Worm (Caenorhabditis elegans): ENCODE results near the gene smgl-2.
A peak's percentile ranks its signal among the peaks of the same experiment; 100 is the strongest.

smgl-2 gene

DNA sequence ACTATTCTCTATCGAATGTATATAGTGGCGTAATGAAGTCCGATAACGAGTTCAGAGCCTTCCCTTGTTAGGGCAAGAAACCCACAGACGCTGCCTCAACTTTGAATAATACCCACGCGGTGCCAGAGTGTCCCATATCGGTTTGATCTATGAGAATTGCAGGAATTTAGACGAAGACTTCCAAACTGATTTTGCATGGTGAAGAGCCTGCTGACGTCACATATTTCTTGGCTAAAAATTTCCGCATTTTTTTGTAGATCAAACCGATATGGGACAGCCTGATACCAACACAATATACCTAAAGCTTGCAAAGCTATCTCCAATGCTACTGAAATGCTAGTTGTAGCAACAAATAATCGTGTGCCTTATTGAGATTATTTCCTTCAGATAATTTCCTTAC lies 15.9 kb downstream of the smgl-2 start:
- TF ChIP-seq efl-1 (optimal IDR thresholded peaks at IDR 0.05) (no peak), efl-1 (GFP tag; optimal IDR thresholded peaks at IDR 0.05 in 1 of 2) (peak in 1 of 2 experiments; percentile 87), tlp-1 (tag; optimal IDR thresholded peaks at IDR 0.05) (no peak)

DNA sequence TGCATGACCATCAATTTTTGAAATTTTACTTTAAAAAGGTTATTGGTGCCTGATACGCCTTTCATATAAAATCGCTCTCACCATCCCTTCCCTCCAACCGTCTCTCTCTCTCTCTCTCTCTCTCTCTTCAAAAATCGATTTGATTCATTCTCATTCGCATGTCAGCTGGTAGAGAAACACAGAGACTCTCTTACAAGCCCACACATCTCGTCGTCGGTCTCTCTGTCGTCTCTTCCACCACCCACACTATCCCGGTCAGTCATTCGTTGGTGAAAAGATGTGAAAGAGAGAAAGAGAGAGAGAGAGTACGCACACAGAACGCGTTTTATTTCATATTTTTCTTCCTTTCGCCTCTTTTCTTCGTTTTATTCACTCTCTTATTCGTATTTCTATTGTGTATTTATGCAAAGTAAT lies 16.5 kb downstream of the smgl-2 start:
- TF ChIP-seq ama-1 (optimal IDR thresholded peaks at IDR 0.05) = peak; percentile 19
- peak; percentile 76 for TF ChIP-seq xbp-1 (tag; optimal IDR thresholded peaks at IDR 0.05)
- TF ChIP-seq lir-3 (tag; optimal IDR thresholded peaks at IDR 0.05; ENCODE audit: poor library complexity) = peak; percentile 57
- TF ChIP-seq efl-1 (optimal IDR thresholded peaks at IDR 0.05) = peak; percentile 83 to 93
- TF ChIP-seq efl-1 (GFP tag; optimal IDR thresholded peaks at IDR 0.05 in 1 of 2) = peak; percentile 57 to 95
- peak; percentile 86 for TF ChIP-seq nhr-47 (tag; optimal IDR thresholded peaks at IDR 0.05)
- TF ChIP-seq ceh-8 (GFP tag; optimal IDR thresholded peaks at IDR 0.05) = peak; percentile 58
- no peak for TF ChIP-seq lin-15B (tag; optimal IDR thresholded peaks at IDR 0.05)
- TF ChIP-seq nhr-237 (tag; optimal IDR thresholded peaks at IDR 0.05) = peak; percentile 80
- no peak for TF ChIP-seq unc-62 (GFP tag; optimal IDR thresholded peaks at IDR 0.05)
- no peak for TF ChIP-seq ceh-88 (GFP tag; IDR thresholded peaks at IDR 0.05)
- no peak for TF ChIP-seq hlh-17 (GFP tag; optimal IDR thresholded peaks at IDR 0.05; ENCODE audit: borderline replicate concordance)
- TF ChIP-seq nhr-90 (tag; optimal IDR thresholded peaks at IDR 0.05; ENCODE audit: poor library complexity) = peak; percentile 75
- TF ChIP-seq skn-1 (tag; optimal IDR thresholded peaks at IDR 0.05) = peak; percentile 77
- TF ChIP-seq hlh-4 (tag; optimal IDR thresholded peaks at IDR 0.05) = no peak
- TF ChIP-seq lin-39 (tag; optimal IDR thresholded peaks at IDR 0.05) = peak; percentile 58
- peak; percentile 88 for TF ChIP-seq blmp-1 (tag; optimal IDR thresholded peaks at IDR 0.05)
- TF ChIP-seq lsy-2 (tag; optimal IDR thresholded peaks at IDR 0.05) = peak; percentile 80 to 91
- TF ChIP-seq egl-27 (tag; optimal IDR thresholded peaks at IDR 0.05) = peak in 1 of 2 experiments; percentile 70
- no peak for TF ChIP-seq nhr-12 (tag; optimal IDR thresholded peaks at IDR 0.05)
- peak; percentile 89 for TF ChIP-seq rnt-1 (tag; optimal IDR thresholded peaks at IDR 0.05)
- TF ChIP-seq unc-30 (tag; optimal IDR thresholded peaks at IDR 0.05) = no peak
- peak; percentile 89 for TF ChIP-seq nhr-20 (tag; optimal IDR thresholded peaks at IDR 0.05)
- TF ChIP-seq fkh-4 (tag; optimal IDR thresholded peaks at IDR 0.05; ENCODE audit: borderline replicate concordance) = no peak
- peak; percentile 76 for TF ChIP-seq lin-13 (GFP tag; optimal IDR thresholded peaks at IDR 0.05)
- TF ChIP-seq elt-3 (tag; optimal IDR thresholded peaks at IDR 0.05) = peak in 2 of 6 experiments; percentile 46 to 58
- TF ChIP-seq C04F5.9 (tag; optimal IDR thresholded peaks at IDR 0.05) = no peak
- no peak for TF ChIP-seq sptf-1 (tag; optimal IDR thresholded peaks at IDR 0.05)
- TF ChIP-seq unc-86 (tag; optimal IDR thresholded peaks at IDR 0.05) = peak; percentile 74
- no peak for TF ChIP-seq ets-5 (GFP tag; IDR thresholded peaks at IDR 0.05)
- peak; percentile 80 for TF ChIP-seq nhr-77 (tag; optimal IDR thresholded peaks at IDR 0.05)
- no peak for TF ChIP-seq pag-3 (tag; optimal IDR thresholded peaks at IDR 0.05; ENCODE audit: borderline replicate concordance, insufficient read depth)
- TF ChIP-seq mab-9 (GFP tag; IDR thresholded peaks at IDR 0.05) = no peak
- peak; percentile 61 for TF ChIP-seq snpc-4 (tag; optimal IDR thresholded peaks at IDR 0.05)
- peak; percentile 27; the same call in 1 of the 2 replicates for TF ChIP-seq grh-1 (GFP tag; IDR thresholded peaks at IDR 0.05)
- peak; percentile 73 for TF ChIP-seq irx-1 (tag; optimal IDR thresholded peaks at IDR 0.05)
- peak; percentile 39 for TF ChIP-seq aha-1 (tag; optimal IDR thresholded peaks at IDR 0.05)
- TF ChIP-seq nhr-84 (tag; optimal IDR thresholded peaks at IDR 0.05) = no peak
- TF ChIP-seq fkh-10 (GFP tag; optimal IDR thresholded peaks at IDR 0.05) = peak; percentile 7
- TF ChIP-seq jun-1 (tag; optimal IDR thresholded peaks at IDR 0.05) = peak; percentile 83
- peak; percentile 97 for TF ChIP-seq nhr-85 (tag)
- peak; percentile 24 for TF ChIP-seq pax-3 (tag; optimal IDR thresholded peaks at IDR 0.05)
- no peak for TF ChIP-seq C34B4.2 (tag; optimal IDR thresholded peaks at IDR 0.05)
- TF ChIP-seq sox-4 (tag; optimal IDR thresholded peaks at IDR 0.05) = peak; percentile 47
- peak; percentile 94 for TF ChIP-seq nhr-71 (tag; optimal IDR thresholded peaks at IDR 0.05)
- TF ChIP-seq unc-130 (tag; optimal IDR thresholded peaks at IDR 0.05) = no peak
- TF ChIP-seq vab-15 (tag; optimal IDR thresholded peaks at IDR 0.05) = no peak
- peak; percentile 75 to 81 for TF ChIP-seq lin-35 (GFP tag; optimal IDR thresholded peaks at IDR 0.05)
- TF ChIP-seq ceh-63 (GFP tag; optimal IDR thresholded peaks at IDR 0.05) = no peak
- TF ChIP-seq F16B12.6 (tag; optimal IDR thresholded peaks at IDR 0.05) = peak; percentile 46

Measured in whole organism, L1 larva.